Worm (Caenorhabditis elegans) whole organism, dauer: ENCODE results near the gene K05D4.9.

Source experiments
- unc-62 ChIP-seq: sonication (generic microtip); optimal IDR thresholded peaks from 2 replicates; lab custom pipeline; 2017; ENCODE audit warnings: missing biosample characterization, missing genetic modification reagents, missing genetic modification characterization

Gene K05D4.9

DNA sequence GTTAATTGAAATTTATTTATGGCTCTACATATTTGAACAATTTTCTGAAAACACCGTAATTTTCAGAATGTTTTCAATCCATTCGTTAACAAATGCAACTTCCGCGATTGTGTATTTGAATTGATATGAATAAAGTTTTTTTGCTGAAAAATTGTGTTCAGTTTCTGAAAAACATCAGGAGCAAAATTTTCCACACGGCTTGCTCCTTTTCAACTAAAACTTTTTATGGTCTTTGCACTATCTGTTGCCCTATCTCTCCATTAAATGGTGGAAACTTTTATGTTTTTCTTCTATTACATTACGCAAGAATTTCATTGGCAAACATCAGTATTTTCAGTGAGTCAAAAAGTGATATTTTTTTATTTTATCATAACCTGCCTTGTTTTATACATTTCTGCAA lies 22.8 kb downstream of the K05D4.9 start, which contains the start of gene F10A3.4:
TSS of gene F10A3.4 (plus strand) at position 301 of the 400 bp plus-strand sequence.
- TF ChIP-seq unc-62, result no peak

DNA sequence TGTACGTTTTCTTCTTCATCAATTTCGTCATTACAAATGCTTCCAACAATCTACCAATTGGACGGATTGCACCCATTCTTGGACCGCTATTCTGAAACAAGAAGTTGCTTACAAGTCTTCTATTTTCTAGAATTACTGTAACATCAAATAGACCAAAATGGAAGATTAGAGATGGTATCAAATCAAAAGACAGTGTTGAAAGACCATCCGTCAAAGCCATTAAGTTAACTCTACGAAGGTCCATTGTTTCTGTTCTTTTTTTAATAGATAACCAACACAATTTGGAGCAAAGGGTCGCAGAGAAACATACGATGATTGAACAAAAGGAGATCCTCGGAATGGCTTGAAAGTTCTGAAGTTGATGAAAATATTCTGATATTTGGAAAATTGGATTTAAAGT lies 26.6 kb downstream of the K05D4.9 start:
- no peak for TF ChIP-seq unc-62

DNA sequence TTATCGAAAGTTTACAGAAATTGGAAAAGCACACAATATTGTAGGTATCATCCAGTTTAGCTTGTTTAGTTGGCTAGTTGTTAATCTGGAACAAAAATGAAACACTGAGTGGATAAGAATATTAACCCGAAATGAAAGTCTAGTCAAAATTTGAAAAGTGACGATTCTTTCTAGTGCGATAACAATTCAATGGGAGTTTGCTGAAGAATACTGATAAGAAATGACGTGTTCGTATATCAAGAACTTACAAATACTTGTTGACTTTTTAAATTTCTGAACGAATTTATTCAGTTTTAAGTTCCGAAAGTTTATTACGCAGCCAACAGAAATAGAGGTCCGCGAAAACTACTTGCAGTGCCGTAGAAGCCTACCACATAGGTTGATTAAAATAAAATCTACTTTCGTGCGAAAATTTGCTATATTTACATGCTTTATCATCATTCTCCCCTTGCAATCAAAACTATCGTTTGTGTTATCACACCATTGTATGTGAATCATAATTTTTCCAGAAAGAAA lies 28.5 kb downstream of the K05D4.9 start, which contains the start of gene fbxa-88:
TSS of gene fbxa-88 (minus strand) at position 51 of the 516 bp plus-strand sequence.
- TF ChIP-seq unc-62, result no peak

DNA sequence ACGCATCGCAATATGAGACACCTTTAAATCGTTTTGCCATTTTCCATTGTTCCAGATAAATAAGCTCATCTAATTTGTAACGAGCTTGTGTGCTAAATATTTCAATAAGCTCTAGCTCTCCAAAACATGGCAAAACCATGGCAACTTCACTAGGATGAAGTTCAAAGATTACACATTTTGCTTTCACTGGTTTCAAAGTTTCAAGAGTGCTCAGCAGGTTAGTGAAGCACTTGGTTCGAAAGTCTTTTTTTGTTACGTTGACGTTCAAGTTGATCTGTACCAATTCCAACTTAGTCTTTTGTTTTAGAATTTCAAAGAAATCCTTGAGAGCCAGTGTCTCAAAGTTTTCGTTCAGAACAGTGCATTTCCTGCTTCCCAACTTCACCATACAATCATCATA lies 29.2 kb downstream of the K05D4.9 start, which contains the start of gene fbxa-18:
TSS of gene fbxa-18 (plus strand) at position 301 of the 400 bp plus-strand sequence.
- TF ChIP-seq unc-62, result no peak

DNA sequence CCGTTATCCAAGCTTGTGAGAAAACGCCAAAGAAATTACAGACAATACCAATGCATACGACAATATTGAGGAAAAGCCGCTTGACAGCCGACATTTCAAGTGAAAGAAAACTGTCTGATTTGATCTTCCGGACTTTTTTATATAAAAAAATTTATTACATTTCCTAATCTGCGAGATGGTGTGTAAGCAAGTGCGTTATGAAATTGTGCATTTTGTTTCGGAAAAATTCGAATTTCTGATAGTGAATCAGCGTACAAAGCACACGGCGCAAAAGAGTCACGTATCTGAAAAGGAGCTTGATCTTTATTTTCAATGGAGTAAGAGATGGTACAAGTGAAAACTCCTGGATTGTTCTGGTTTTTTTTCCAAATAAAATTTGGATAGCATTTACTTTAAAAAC lies 30.6 kb downstream of the K05D4.9 start, which contains the start of gene clc-32:
TSS of gene clc-32 (minus strand) at position 101 of the 400 bp plus-strand sequence.
- no peak for TF ChIP-seq unc-62

DNA sequence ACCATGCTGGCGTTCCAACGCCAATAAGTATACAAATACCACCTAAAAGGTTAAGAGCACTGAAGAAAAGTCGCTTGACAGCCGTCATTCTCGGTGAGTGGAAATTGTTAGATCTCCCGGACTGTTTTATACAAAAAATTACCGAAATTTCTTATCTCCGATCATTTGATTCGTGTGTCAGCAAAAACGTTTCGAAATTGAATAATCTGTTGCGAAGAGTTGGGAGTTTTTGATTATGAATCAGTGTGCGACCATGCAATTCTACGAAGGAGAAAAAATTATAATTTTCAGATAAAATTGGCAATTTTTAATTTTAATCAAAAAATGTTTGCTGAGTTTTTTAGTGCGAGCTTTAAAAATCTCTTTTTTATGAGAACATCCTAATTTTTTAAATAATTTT lies 32.1 kb downstream of the K05D4.9 start, which contains the start of gene clc-11:
TSS of gene clc-11 (minus strand) at position 101 of the 400 bp plus-strand sequence.
- TF ChIP-seq unc-62, result no peak

DNA sequence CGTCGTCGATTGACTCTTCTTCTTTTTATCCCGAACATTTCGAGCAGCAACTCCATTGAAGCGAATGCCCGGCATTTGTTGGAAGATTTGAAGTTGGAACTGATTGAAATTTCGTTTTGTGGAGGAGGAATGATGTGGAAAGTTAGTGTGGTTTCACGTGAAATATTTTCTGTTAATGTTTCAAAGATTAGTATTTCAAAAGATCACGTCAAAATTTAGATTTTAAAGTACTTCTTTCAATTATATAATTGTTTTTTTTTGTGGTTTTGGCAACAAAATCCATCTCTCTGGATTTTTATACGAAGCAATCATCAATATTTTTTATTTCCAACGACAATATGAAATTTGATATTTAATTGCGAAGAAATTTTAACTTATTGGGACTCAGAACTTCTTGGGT lies 34.6 kb downstream of the K05D4.9 start, which contains the start of gene F44G3.7:
TSS of gene F44G3.7 (minus strand) at position 101 of the 400 bp plus-strand sequence.
- TF ChIP-seq unc-62, result no peak

DNA sequence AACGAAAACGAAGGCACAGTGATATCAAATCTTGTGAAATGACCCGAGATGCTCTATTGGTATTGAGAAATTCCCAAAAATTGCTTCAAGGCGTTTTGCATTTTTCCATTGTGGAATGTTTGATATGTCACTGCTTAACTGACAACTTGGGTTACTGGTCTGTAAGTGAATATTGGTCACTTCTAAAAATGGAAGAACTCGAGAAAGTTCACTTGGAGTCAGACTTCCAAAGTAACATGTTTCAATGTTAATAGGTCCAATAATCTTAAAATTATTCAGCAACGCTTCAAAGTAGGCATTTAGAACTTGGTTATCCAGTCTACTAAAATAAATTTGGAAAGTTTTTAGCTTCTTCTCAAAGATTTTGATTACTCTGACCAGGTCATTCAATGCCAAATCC lies 38.9 kb downstream of the K05D4.9 start, which contains the start of gene fbxa-144:
TSS of gene fbxa-144 (minus strand) at position 101 of the 400 bp plus-strand sequence.
- no peak for TF ChIP-seq unc-62

DNA sequence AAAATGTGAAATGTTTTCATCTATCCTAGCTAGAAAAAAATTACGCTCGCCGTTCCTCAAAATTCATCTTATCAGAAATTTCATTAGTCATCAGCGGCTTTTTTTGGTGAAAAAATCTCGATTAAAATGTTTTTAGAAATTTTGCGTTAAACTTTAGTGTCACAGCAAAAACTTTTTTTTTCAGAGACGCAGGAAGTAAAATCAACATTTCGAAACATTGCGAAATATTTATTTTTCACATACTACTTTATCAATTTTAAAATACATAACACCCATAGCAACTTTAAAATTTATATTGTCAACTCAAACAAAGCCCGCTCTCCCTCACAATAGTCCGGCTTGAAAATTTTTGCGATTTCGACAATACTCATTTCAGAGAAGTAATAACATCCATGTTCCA lies 39.4 kb downstream of the K05D4.9 start:
- TF ChIP-seq unc-62, result no peak

DNA sequence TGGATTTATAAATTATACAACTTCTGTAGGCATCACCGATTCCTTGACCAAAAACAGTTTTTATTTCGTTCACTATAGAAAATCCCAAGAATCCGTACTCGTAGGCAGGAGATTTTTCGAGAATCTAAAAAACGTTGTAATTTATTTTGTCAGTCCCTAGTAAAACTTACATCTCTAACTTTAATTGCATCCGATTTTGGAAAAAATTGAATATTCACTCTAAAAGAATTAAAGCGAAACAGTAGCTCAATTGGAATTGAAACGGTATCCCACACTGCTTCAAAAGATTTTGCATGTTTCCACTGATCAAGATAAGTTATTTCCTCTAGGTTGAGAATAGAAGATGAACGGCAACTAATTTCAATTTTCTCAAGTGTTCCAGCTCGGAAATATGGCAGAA lies 40.4 kb downstream of the K05D4.9 start, which contains the start of gene fbxa-142:
TSS of gene fbxa-142 (minus strand) at position 101 of the 400 bp plus-strand sequence.
- TF ChIP-seq unc-62, result no peak

DNA sequence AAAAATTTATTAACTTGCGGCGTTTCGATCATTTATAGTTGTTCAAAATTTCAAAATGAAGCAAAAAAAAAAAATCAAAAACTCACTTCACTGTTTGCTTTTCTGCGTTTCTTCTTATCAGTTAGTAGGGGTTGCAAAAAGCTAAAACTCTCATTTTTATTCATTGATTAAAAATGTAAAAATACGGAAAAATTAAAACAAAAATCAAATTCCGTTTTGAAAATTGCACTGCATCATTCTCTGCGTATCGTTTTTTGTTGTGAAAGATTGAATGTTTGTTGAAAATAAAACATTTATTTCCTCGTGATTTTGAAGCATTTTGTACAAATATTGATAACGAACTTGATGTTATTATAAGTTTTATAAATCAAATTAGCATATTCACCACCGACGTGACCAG lies 42.5 kb downstream of the K05D4.9 start:
- TF ChIP-seq unc-62, result no peak

DNA sequence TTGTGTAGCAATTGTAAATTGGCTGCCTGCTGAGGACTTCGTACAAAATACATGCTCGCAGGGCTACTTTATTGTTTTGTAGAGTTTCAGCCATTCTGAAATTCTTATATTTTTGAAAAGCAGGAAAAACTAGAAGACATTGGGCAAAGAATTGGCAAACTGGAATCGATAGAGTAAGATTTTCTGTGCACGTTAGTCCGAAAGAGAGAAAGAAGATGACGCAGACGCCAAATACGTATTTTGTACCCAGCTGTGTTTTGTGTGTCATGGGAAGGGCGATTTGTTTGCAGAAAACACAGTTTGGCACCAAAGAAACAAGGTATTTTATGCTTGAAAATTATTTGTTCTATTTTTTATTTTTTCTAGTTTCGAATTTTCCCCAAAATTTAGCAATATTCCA lies 44.2 kb downstream of the K05D4.9 start, which contains the start of gene fbxa-143:
TSS of gene fbxa-143 (minus strand) at position 101 of the 400 bp plus-strand sequence.
- TF ChIP-seq unc-62, result no peak

DNA sequence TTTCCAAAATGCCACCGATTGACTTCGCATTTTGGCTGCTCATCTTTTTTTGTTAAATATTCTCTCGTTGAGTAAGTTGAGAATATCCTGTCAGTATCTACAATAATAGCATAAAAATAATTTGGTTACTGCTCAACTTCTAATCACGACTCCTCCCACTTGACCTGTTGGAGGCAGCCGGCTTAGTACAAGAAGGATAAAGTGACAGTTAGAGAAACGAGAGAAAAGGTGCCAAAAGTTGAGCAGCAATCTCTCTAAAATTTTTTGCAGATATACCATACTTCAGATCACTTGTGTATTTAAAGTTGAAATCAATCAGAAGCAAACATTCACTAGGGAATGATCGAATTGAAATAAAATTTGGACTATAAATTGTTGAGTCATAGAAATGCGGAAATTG lies 46.9 kb downstream of the K05D4.9 start, which contains the start of gene nhr-111:
TSS of gene nhr-111 (minus strand) at position 101 of the 400 bp plus-strand sequence.
- TF ChIP-seq unc-62, result no peak

DNA sequence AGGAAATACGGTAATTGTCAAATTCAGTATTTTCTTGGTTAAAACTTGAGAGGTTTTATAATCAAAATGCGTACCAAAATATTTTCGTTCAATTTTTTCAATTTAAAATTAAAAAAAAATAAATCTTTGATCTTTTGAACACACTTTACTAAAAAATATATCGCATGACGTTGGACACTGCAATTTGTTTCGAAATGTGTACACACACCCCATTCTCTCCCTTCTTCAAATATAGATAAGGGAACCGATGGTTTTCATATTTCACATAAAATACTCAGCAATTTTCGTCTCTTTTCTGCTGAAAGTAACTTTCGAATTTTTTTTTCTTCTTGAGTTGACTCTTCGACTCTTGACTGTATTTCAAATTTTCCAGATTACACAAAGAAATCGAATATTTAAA lies 50.2 kb downstream of the K05D4.9 start:
- no peak for TF ChIP-seq unc-62

DNA sequence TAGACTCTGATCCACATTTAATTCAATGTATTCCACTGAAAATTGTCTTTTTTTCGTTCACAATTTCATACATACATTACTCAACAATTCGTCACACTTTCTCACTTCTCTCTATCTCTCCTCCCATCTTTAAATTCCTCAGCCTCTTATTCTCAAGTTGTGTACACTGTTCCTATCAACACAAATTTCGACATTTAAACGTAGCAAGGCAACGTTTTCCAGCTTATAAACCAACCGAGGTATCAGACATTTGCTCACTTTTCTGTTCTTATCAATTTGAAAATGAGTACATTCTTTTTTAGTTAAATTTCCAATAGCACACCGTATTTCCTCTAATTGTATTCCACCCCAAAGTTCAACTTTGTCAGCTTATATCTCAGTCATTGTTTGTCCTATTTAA lies 50.7 kb downstream of the K05D4.9 start, which contains the start of gene skr-3:
TSS of gene skr-3 (plus strand) at position 163 of the 400 bp plus-strand sequence.
- TF ChIP-seq unc-62, result no peak

DNA sequence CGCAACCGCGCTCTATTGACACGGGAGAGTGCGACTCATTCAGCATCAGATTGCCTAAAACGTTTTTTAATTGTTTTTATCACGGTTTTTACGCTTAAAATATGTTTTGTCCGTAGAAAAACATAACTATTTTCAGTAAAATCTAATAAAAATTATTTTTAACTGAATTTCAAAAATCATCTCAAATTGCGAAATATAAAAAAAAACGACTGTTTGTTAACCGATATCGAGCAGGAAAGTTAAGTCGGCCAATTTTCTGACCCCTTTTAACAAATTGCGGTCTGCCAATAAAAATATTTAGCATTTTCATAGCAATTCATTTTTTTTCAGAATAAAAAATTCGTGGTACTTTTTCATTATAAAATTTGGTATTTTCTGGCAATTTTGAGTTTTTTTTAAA lies 51.1 kb downstream of the K05D4.9 start:
- TF ChIP-seq unc-62, result no peak
